Fruit fly (Drosophila melanogaster): Measurements from ENCODE around the gene CG31668.

DNA sequence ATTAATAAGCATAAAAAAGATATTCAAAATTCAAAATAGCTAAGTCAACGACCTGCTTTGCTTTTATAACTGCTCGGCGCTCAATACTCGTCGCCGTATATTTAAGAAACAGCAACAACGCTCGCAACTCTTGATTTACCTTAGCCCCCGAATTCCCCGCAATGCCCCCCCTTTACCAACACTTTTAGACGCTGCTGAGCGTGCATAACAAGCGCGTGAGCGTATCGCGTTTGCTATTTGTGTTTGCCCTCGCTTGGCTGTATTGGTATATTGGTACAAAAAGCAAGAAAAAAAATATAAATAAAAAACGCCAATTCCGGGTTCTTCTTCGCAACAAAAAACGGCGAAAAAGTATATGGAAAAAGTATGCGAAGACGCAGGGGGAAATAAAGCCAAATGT, 40.1 kb downstream of the CG31668 start:
- TF ChIP-seq h (optimal IDR thresholded peaks at IDR 0.05) (no peak), Sin3A (optimal IDR thresholded peaks at IDR 0.05) (no peak), insv (optimal IDR thresholded peaks at IDR 0.05) (no peak)
